Worm (Caenorhabditis elegans): ENCODE results near the gene lsm-4.

DNA sequence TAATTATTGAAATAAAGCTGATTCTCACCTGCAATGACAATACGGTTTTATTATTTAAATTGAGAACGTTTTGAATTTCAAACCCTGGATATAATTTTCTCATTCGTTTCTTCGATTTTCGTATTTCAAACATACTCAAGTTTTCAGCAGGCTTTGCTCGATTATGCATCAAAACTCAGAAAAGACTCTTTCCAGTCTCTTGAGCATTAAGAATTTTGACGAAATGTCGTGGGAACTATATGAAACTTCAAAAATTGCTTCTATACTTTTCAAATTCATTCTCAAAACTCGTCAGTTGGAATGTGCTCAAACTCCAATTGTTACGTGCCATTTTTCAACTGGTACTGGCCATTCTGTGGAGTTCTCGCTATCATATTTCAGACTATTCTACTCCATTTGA, 47.6 kb downstream of the lsm-4 start, which contains the start of gene srd-59:
- TF ChIP-seq K09A11.1 (tag; optimal IDR thresholded peaks at IDR 0.05; ENCODE audit: insufficient read depth) (no peak), madf-2 (tag; optimal IDR thresholded peaks at IDR 0.05) (no peak), sdc-2 (tag; optimal IDR thresholded peaks at IDR 0.05) (no peak), pqm-1 (tag; optimal IDR thresholded peaks at IDR 0.05) (no peak), ama-1 (optimal IDR thresholded peaks at IDR 0.05) (no peak), dve-1 (tag; optimal IDR thresholded peaks at IDR 0.05) (no peak), pag-3 (tag; optimal IDR thresholded peaks at IDR 0.05; ENCODE audit: borderline replicate concordance) (no peak), fax-1 (tag; optimal IDR thresholded peaks at IDR 0.05) (no peak), ceh-24 (tag; optimal IDR thresholded peaks at IDR 0.05) (no peak), C38D4.7 (GFP tag; optimal IDR thresholded peaks at IDR 0.05) (no peak)

All from whole organism, late embryonic.